Fruit fly (Drosophila melanogaster) ovary, adult (tissue): ENCODE data around the gene CG15475.

Experiments
- CG17801 ChIP-seq: fragments of 200-800 bp; optimal IDR thresholded peaks from 2 replicates; lab custom pipeline; 2019; ENCODE audit warnings: missing biosample characterization, mild to moderate bottlenecking, missing genetic modification characterization, moderate library complexity; ENCODE audit not compliant: partially characterized antibody

CG15475 gene

DNA sequence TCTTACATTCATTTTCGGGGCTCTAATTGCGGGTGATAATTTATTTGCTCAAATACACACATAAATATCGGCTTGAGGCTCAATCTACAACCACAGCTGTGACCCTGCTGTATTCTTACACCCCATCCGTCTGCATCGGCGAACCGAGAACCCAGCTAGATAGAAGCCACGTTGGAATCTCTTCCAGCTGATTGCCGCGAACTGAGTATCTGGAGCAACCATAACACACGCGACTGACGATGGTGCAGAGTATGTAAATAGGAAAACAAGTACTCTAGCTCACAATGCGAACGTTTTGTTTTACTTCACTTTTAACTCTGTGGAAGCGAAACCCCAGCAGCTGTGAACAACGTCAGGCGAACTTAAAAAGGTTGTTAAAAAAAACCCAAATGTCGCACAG lies 50.1 kb downstream of the CG15475 start:
- TF ChIP-seq CG17801 (GFP tag; lab: Kevin White, UChicago), result no peak
